Fruit fly (Drosophila melanogaster) S2 (cell line): ENCODE measurements around the gene CG8051.

Source experiments
- CG8478 ChIP-seq: fragments of >200 bp; optimal IDR thresholded peaks from 2 replicates; lab custom pipeline; 2018
- CTCF ChIP-seq, 2 experiments: fragments of >200 bp; optimal IDR thresholded peaks; 2 replicates each; lab custom pipeline; 2018

DNA sequence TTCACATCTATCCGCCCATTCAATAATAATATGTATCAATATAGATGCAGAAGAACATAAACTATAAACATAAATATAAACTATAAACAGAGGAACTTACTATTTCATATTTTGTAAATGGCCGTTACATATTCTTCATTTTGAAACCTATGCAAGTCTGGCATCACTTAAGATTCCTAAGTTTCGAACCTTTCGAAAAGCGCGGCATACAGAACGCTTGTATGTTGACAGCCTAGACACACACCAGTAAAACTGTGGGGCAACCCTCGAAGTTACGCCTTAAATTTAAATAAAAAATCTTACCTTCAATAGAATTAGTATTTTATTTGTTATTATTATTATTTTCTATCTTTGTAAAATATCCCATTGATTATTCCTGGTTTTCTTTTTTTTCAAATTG is 19.0 kb upstream of the CG8051 start:
- TF ChIP-seq CG8478 (no peak), CTCF (optimal IDR thresholded peaks at IDR 0.05; lab: Kevin White, UChicago) (peak; percentile 42 to 79)
